Worm (Caenorhabditis elegans): ENCODE data around the gene acr-15.

The acr-15 gene

DNA sequence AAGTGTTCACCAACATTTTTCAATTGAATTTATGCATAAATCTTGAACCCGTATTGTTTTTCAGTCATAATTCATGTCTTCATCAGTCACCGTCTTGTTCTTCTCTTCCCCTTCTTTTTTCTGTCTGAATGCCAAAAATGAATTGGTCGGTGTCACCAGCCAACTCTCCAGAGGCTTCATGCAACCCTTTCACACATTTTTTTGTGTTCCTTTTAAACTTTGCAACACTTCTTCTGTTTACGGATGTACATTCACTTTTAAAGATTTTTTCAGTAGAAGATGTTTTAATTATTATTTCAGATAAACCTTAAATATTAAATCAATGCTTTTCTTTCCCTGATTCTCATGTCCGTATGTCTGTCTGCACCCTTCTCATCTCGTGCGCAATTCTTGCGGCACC is 8.4 kb downstream of the acr-15 start, which contains the start of gene acr-16:
TSS of gene acr-16 (plus strand) at position 301 of the 400 bp plus-strand sequence.
- TF ChIP-seq fkh-10 (GFP tag; optimal IDR thresholded peaks at IDR 0.05) (no peak), nhr-12 (tag; optimal IDR thresholded peaks at IDR 0.05) (no peak), ZK546.5 (tag; optimal IDR thresholded peaks at IDR 0.05) (no peak), R02D3.7 (tag; optimal IDR thresholded peaks at IDR 0.05) (no peak), mdl-1 (tag; optimal IDR thresholded peaks at IDR 0.05) (no peak), fkh-2 (tag; optimal IDR thresholded peaks at IDR 0.05) (no peak), sea-2 (GFP tag; optimal IDR thresholded peaks at IDR 0.05) (no peak), elt-2 (tag; optimal IDR thresholded peaks at IDR 0.05) (no peak)

ce11 chrV:8565075-8565474 is 12.6 kb downstream of the acr-15 start, which contains the start of gene F25G6.8:
Gene F25G6.8, minus strand, starts transcription at chrV:8565175.
- TF ChIP-seq nhr-11 (tag; optimal IDR thresholded peaks at IDR 0.05) (no peak), nhr-237 (tag; optimal IDR thresholded peaks at IDR 0.05) (no peak), snpc-4 (tag; optimal IDR thresholded peaks at IDR 0.05) (no peak), lsy-12 (tag; optimal IDR thresholded peaks at IDR 0.05) (no peak), jun-1 (tag; optimal IDR thresholded peaks at IDR 0.05) (no peak), nhr-43 (tag; optimal IDR thresholded peaks at IDR 0.05; ENCODE audit: poor library complexity, severe bottlenecking) (no peak), ceh-82 (tag; optimal IDR thresholded peaks at IDR 0.05) (no peak), egl-27 (tag; optimal IDR thresholded peaks at IDR 0.05) (no peak), nhr-12 (tag; optimal IDR thresholded peaks at IDR 0.05) (no peak), fkh-10 (GFP tag; optimal IDR thresholded peaks at IDR 0.05) (no peak), nhr-25 (tag; optimal IDR thresholded peaks at IDR 0.05) (no peak), elt-2 (tag; optimal IDR thresholded peaks at IDR 0.05) (no peak), nfya-1 (tag; optimal IDR thresholded peaks at IDR 0.05; ENCODE audit: insufficient read depth) (no peak), mml-1 (tag; optimal IDR thresholded peaks at IDR 0.05) (no peak)

ce11 chrV:8569172-8569571 is 16.7 kb downstream of the acr-15 start:
- TF ChIP-seq nhr-43 (tag; optimal IDR thresholded peaks at IDR 0.05; ENCODE audit: poor library complexity, severe bottlenecking): no peak
- no peak for TF ChIP-seq lsy-12 (tag; optimal IDR thresholded peaks at IDR 0.05)
- no peak for TF ChIP-seq ztf-11 (tag; optimal IDR thresholded peaks at IDR 0.05)
- TF ChIP-seq pha-4 (tag; optimal IDR thresholded peaks at IDR 0.05): no peak
- no peak for TF ChIP-seq fos-1 (tag; optimal IDR thresholded peaks at IDR 0.05)
- no peak for TF ChIP-seq pqm-1 (tag; optimal IDR thresholded peaks at IDR 0.05)
- no peak for TF ChIP-seq ZK546.5 (tag; optimal IDR thresholded peaks at IDR 0.05)
- TF ChIP-seq ama-1 (optimal IDR thresholded peaks at IDR 0.05): no peak

- peak; percentile 10 for TF ChIP-seq skn-1 (tag; optimal IDR thresholded peaks at IDR 0.05)
- peak; percentile 68 for TF ChIP-seq nfya-1 (tag; optimal IDR thresholded peaks at IDR 0.05; ENCODE audit: insufficient read depth)
- no peak for TF ChIP-seq egl-27 (tag; optimal IDR thresholded peaks at IDR 0.05)
- TF ChIP-seq nhr-25 (tag; optimal IDR thresholded peaks at IDR 0.05): no peak
- no peak for TF ChIP-seq egl-5 (tag; optimal IDR thresholded peaks at IDR 0.05)
- TF ChIP-seq mml-1 (tag; optimal IDR thresholded peaks at IDR 0.05): no peak
- TF ChIP-seq zag-1 (tag; optimal IDR thresholded peaks at IDR 0.05): no peak
- TF ChIP-seq elt-2 (tag; optimal IDR thresholded peaks at IDR 0.05): peak; percentile 38
- TF ChIP-seq hmg-11 (tag; optimal IDR thresholded peaks at IDR 0.05): peak; percentile 68
- TF ChIP-seq ceh-28 (tag; optimal IDR thresholded peaks at IDR 0.05): no peak
- TF ChIP-seq R02D3.7 (tag; optimal IDR thresholded peaks at IDR 0.05): peak; percentile 5
- no peak for TF ChIP-seq fkh-2 (tag; optimal IDR thresholded peaks at IDR 0.05)
- peak; percentile 34 for TF ChIP-seq nhr-23 (tag; optimal IDR thresholded peaks at IDR 0.05)
- no peak for TF ChIP-seq ceh-16 (tag; optimal IDR thresholded peaks at IDR 0.05)
- peak; percentile 54 for TF ChIP-seq lin-15B (tag; optimal IDR thresholded peaks at IDR 0.05)
- TF ChIP-seq lsy-12 (tag; optimal IDR thresholded peaks at IDR 0.05): peak; percentile 32
- TF ChIP-seq pqm-1 (tag; optimal IDR thresholded peaks at IDR 0.05): peak; percentile 26
- TF ChIP-seq unc-62 (GFP tag; optimal IDR thresholded peaks at IDR 0.05): no peak
- no peak for TF ChIP-seq nhr-67 (tag; optimal IDR thresholded peaks at IDR 0.05)
- no peak for TF ChIP-seq ama-1 (optimal IDR thresholded peaks at IDR 0.05)
- peak; percentile 50 for TF ChIP-seq tbx-2 (tag; optimal IDR thresholded peaks at IDR 0.05)
- TF ChIP-seq pha-4 (tag; optimal IDR thresholded peaks at IDR 0.05): no peak
- peak; percentile 64 for TF ChIP-seq snpc-4 (tag; optimal IDR thresholded peaks at IDR 0.05)
These were observed 17.4 kb downstream of the acr-15 start, which contains the start of the genes F25G6.9 and symk-1 for ce11 chrV:8569841-8570361. Gene F25G6.9, minus strand, starts transcription at chrV:8570000. Gene symk-1, plus strand, starts transcription at chrV:8570311.
